Worm (Caenorhabditis elegans): ENCODE results near the gene madf-11.

DNA sequence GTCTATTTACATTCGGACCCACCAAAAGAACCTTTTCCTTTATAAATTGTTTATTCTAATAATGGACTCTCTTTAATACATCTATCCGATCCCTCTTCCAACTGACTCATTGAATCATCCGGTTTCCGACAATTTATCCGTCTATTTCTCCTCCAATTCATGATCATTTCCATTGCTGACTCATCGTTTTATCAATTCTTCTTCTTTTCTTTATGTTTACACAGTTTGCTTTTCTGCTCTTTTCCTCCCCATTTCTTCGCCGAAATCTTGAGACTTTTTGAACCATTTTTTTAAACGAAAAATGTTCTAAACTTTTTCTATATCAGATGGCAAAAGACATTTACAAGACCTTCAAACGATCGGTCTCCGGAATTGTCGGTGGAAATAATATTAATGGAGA, 7.8 kb downstream of the madf-11 start, which contains the start of gene ced-6:
- TF ChIP-seq him-1 (tag; optimal IDR thresholded peaks at IDR 0.05) (no peak), W03F9.2 (tag; optimal IDR thresholded peaks at IDR 0.05) (no peak), dao-5 (tag; optimal IDR thresholded peaks at IDR 0.05) (no peak)
